Worm (Caenorhabditis elegans) whole organism, dauer: ENCODE results near the gene C04E7.1.

ENCODE experiments used
- unc-62 ChIP-seq: sonication (generic microtip); optimal IDR thresholded peaks from 2 replicates; lab custom pipeline; 2017; ENCODE audit warnings: missing biosample characterization, missing genetic modification reagents, missing genetic modification characterization

Gene C04E7.1

ce11 chrX:371761-372285 lies 13.9 kb downstream of the C04E7.1 start, which contains the start of gene nrde-3:
nrde-3 (plus strand) TSS chrX:372235.
- TF ChIP-seq unc-62 (GFP tag; lab: Kevin White, UChicago) = no peak

ce11 chrX:380505-380904 lies 22.6 kb downstream of the C04E7.1 start, which contains the start of gene R04A9.3:
R04A9.3 (minus strand) TSS chrX:380605.
- no peak for TF ChIP-seq unc-62 (GFP tag; lab: Kevin White, UChicago)

ce11 chrX:381029-381428 lies 23.1 kb downstream of the C04E7.1 start:
- TF ChIP-seq unc-62 (GFP tag; lab: Kevin White, UChicago) = no peak

- TF ChIP-seq unc-62 (GFP tag; lab: Kevin White, UChicago) = no peak
Observed at ce11 chrX:382692-383091, 24.8 kb downstream of the C04E7.1 start, which contains the start of gene ife-2. ife-2 (minus strand) TSS chrX:382709.

- no peak for TF ChIP-seq unc-62 (GFP tag; lab: Kevin White, UChicago)
Observed at ce11 chrX:388728-389127, 30.8 kb downstream of the C04E7.1 start, which contains the start of gene ceh-93. ceh-93 (minus strand) TSS chrX:388797.

ce11 chrX:389566-389965 lies 31.7 kb downstream of the C04E7.1 start:
- TF ChIP-seq unc-62 (GFP tag; lab: Kevin White, UChicago) = no peak

ce11 chrX:390469-390868 lies 32.6 kb downstream of the C04E7.1 start, which contains the start of gene R04A9.9:
R04A9.9 (minus strand) TSS chrX:390569.
- TF ChIP-seq unc-62 (GFP tag; lab: Kevin White, UChicago) = no peak

- TF ChIP-seq unc-62 (GFP tag; lab: Kevin White, UChicago) = no peak
Observed at ce11 chrX:394709-395108, 36.8 kb downstream of the C04E7.1 start, which contains the start of gene R04A9.7. R04A9.7 (minus strand) TSS chrX:394892.

- no peak for TF ChIP-seq unc-62 (GFP tag; lab: Kevin White, UChicago)
Observed at ce11 chrX:397259-397658, 39.4 kb downstream of the C04E7.1 start, which contains the start of gene R04A9.6. R04A9.6 (plus strand) TSS chrX:397559.

ce11 chrX:399535-399934 lies 41.6 kb downstream of the C04E7.1 start:
- no peak for TF ChIP-seq unc-62 (GFP tag; lab: Kevin White, UChicago)

- no peak for TF ChIP-seq unc-62 (GFP tag; lab: Kevin White, UChicago)
Observed at ce11 chrX:402951-403350, 45.1 kb downstream of the C04E7.1 start.

- TF ChIP-seq unc-62 (GFP tag; lab: Kevin White, UChicago) = no peak
Observed at ce11 chrX:404597-404996, 46.7 kb downstream of the C04E7.1 start, which contains the start of gene R04A9.1. R04A9.1 (plus strand) TSS chrX:404897.
